Fruit fly (Drosophila melanogaster) whole organism, wandering third instar larva: ENCODE results near the gene msl-3.

Source experiments
- CG9705 ChIP-seq: fragments of 200-800 bp; sonication (Bioruptor generic); optimal IDR thresholded peaks from 2 replicates; lab custom pipeline; 2018; ENCODE audit warnings: missing biosample characterization, mild to moderate bottlenecking, missing genetic modification characterization
- CrebA ChIP-seq: fragments of 200-800 bp; sonication (Bioruptor generic); optimal IDR thresholded peaks from 2 replicates; lab custom pipeline; 2016; ENCODE audit warnings: missing biosample characterization, mild to moderate bottlenecking, missing genetic modification characterization, borderline replicate concordance
- Dfd ChIP-seq: fragments of >200 bp; optimal IDR thresholded peaks from 2 replicates; lab custom pipeline; 2017; ENCODE audit warnings: missing biosample characterization, missing genetic modification characterization
- Dif ChIP-seq: fragments of 200-275, 200-300 bp; sonication (Bioruptor generic); optimal IDR thresholded peaks from 2 replicates; lab custom pipeline; 2018; ENCODE audit warnings: missing biosample characterization, missing genetic modification characterization; ENCODE audit not compliant: partially characterized antibody
- GATAd ChIP-seq: sonication (Bioruptor generic); optimal IDR thresholded peaks from 2 replicates; lab custom pipeline; 2016; ENCODE audit warnings: missing biosample characterization, missing genetic modification characterization
- HLH106 ChIP-seq: fragments of 200-800 bp; optimal IDR thresholded peaks from 3 replicates; lab custom pipeline; 2019; ENCODE audit warnings: missing biosample characterization, mild to moderate bottlenecking, missing genetic modification characterization, moderate library complexity
- Hnf4 ChIP-seq: fragments of 200-800 bp; sonication (Bioruptor generic); optimal IDR thresholded peaks from 2 replicates; lab custom pipeline; 2016; ENCODE audit warnings: missing biosample characterization, mild to moderate bottlenecking, missing genetic modification characterization
- Hr78 ChIP-seq: fragments of >200 bp; optimal IDR thresholded peaks from 2 replicates; lab custom pipeline; 2017; ENCODE audit warnings: missing biosample characterization, missing genetic modification characterization
- Hr83 ChIP-seq: fragments of 200-300 bp; sonication (Bioruptor generic); optimal IDR thresholded peaks from 2 replicates; lab custom pipeline; 2016; ENCODE audit warnings: missing biosample characterization, mild to moderate bottlenecking, missing genetic modification characterization, moderate library complexity; ENCODE audit not compliant: poor library complexity, severe bottlenecking
- Jra ChIP-seq: sonication (Bioruptor generic); optimal IDR thresholded peaks from 2 replicates; lab custom pipeline; 2016; ENCODE audit warnings: missing biosample characterization, missing genetic modification characterization
- Myc ChIP-seq: fragments of >200 bp; optimal IDR thresholded peaks from 2 replicates; lab custom pipeline; 2017
- N ChIP-seq: fragments of >200 bp; optimal IDR thresholded peaks from 2 replicates; lab custom pipeline; 2018; ENCODE audit warnings: missing biosample characterization, missing external identifiers, missing genetic modification characterization
- OdsH ChIP-seq: fragments of 200-800 bp; sonication (Bioruptor generic); optimal IDR thresholded peaks from 2 replicates; lab custom pipeline; 2016; ENCODE audit warnings: missing biosample characterization, mild to moderate bottlenecking, missing genetic modification characterization
- Rel ChIP-seq, 2 experiments: fragments of 200-800 bp; sonication (Bioruptor generic) in 1 of 2; optimal IDR thresholded peaks; 2 replicates in 1 of 2; 3 replicates in 1 of 2; lab custom pipeline; 2016 to 2019; ENCODE audit warnings: mild to moderate bottlenecking in 2 of 2, missing biosample characterization in 2 of 2, missing genetic modification characterization in 2 of 2, moderate library complexity in 1 of 2
- Sp1 ChIP-seq: fragments of 200-800 bp; sonication (Bioruptor generic); optimal IDR thresholded peaks from 3 replicates; lab custom pipeline; 2019; ENCODE audit warnings: missing biosample characterization, mild to moderate bottlenecking, missing genetic modification characterization, moderate library complexity
- Vsx2 ChIP-seq: fragments of 200-300, 225-300 bp; sonication (Bioruptor generic); optimal IDR thresholded peaks from 2 replicates; lab custom pipeline; 2018; ENCODE audit warnings: missing biosample characterization, missing genetic modification characterization; ENCODE audit not compliant: partially characterized antibody
- br ChIP-seq: fragments of 200-800 bp; sonication (Bioruptor generic); optimal IDR thresholded peaks from 2 replicates; lab custom pipeline; 2016; ENCODE audit warnings: missing biosample characterization, missing genetic modification characterization
- brk ChIP-seq: fragments of 200-800 bp; sonication (Bioruptor generic); optimal IDR thresholded peaks from 2 replicates; lab custom pipeline; 2016; ENCODE audit warnings: missing biosample characterization, mild to moderate bottlenecking, missing genetic modification characterization
- dl ChIP-seq, 2 experiments: fragments of 175-275, 200-275 bp in 1 of 2; fragments of 200-275 bp in 1 of 2; sonication (Bioruptor generic); optimal IDR thresholded peaks; lab custom pipeline; 2018; ENCODE audit warnings: mild to moderate bottlenecking in 2 of 2, missing biosample characterization in 2 of 2, missing genetic modification characterization in 2 of 2, moderate library complexity in 2 of 2; ENCODE audit not compliant: partially characterized antibody in 2 of 2, insufficient read depth in 1 of 2
- dmrt93B ChIP-seq: fragments of 200-800 bp; sonication (Bioruptor generic); optimal IDR thresholded peaks from 2 replicates; lab custom pipeline; 2018; ENCODE audit warnings: missing biosample characterization, mild to moderate bottlenecking, missing genetic modification characterization
- dsf ChIP-seq: sonication (Bioruptor generic); optimal IDR thresholded peaks from 2 replicates; lab custom pipeline; 2016; ENCODE audit warnings: missing biosample characterization, missing genetic modification characterization, borderline replicate concordance
- ey ChIP-seq: fragments of 200-800 bp; sonication (Bioruptor generic); optimal IDR thresholded peaks from 2 replicates; lab custom pipeline; 2016; ENCODE audit warnings: missing biosample characterization, missing genetic modification characterization
- foxo ChIP-seq, 2 experiments: fragments of 200-800 bp; sonication (Bioruptor generic); optimal IDR thresholded peaks; 2 replicates in 1 of 2; 3 replicates in 1 of 2; lab custom pipeline; 2016 to 2017; ENCODE audit warnings: missing biosample characterization in 2 of 2, missing genetic modification characterization in 2 of 2
- fru ChIP-seq: fragments of 200-800 bp; sonication (Bioruptor generic); optimal IDR thresholded peaks from 3 replicates; lab custom pipeline; 2016; ENCODE audit warnings: missing biosample characterization, mild to moderate bottlenecking, missing genetic modification characterization
- h ChIP-seq: fragments of 200-800 bp; sonication (Bioruptor generic); optimal IDR thresholded peaks from 3 replicates; lab custom pipeline; 2016; ENCODE audit warnings: missing biosample characterization, mild to moderate bottlenecking, missing genetic modification characterization
- jim ChIP-seq: fragments of 175-275, 200-325 bp; sonication (Bioruptor generic); optimal IDR thresholded peaks from 2 replicates; lab custom pipeline; 2016; ENCODE audit warnings: missing biosample characterization, mild to moderate bottlenecking, missing genetic modification characterization
- lola ChIP-seq: fragments of >200 bp; optimal IDR thresholded peaks from 2 replicates; lab custom pipeline; 2017; ENCODE audit warnings: missing biosample characterization, missing genetic modification characterization
- pan ChIP-seq: fragments of >200 bp; optimal IDR thresholded peaks from 2 replicates; lab custom pipeline; 2017
- psq ChIP-seq: fragments of 200-800 bp; sonication (Bioruptor generic); optimal IDR thresholded peaks from 3 replicates; lab custom pipeline; 2017; ENCODE audit warnings: missing biosample characterization, mild to moderate bottlenecking, missing genetic modification characterization, moderate library complexity
- rgr ChIP-seq: fragments of 200-800 bp; sonication (Bioruptor generic); optimal IDR thresholded peaks from 3 replicates; lab custom pipeline; 2016; ENCODE audit warnings: missing biosample characterization, mild to moderate bottlenecking, missing genetic modification characterization
- sage ChIP-seq: fragments of 200-800 bp; sonication (Bioruptor generic); optimal IDR thresholded peaks from 2 replicates; lab custom pipeline; 2016; ENCODE audit warnings: missing biosample characterization, mild to moderate bottlenecking, missing genetic modification characterization
- sv ChIP-seq: fragments of 200-800 bp; sonication (Bioruptor generic); optimal IDR thresholded peaks from 3 replicates; lab custom pipeline; 2016; ENCODE audit warnings: missing biosample characterization, missing genetic modification characterization
- tai ChIP-seq: sonication (Bioruptor generic); optimal IDR thresholded peaks from 2 replicates; lab custom pipeline; 2016; ENCODE audit warnings: missing biosample characterization, missing genetic modification characterization
- usp ChIP-seq: fragments of >200 bp; optimal IDR thresholded peaks from 2 replicates; lab custom pipeline; 2017; ENCODE audit warnings: missing biosample characterization, missing genetic modification characterization
- woc ChIP-seq: sonication (Bioruptor generic); optimal IDR thresholded peaks from 2 replicates; lab custom pipeline; 2016; ENCODE audit warnings: missing biosample characterization, mild to moderate bottlenecking, missing genetic modification characterization

msl-3 gene

dm6 chr3L:7131447-7131983, 6.2 kb upstream of the msl-3 start, which contains the start of gene Acbp2:
TSS of gene Acbp2 (plus strand) at chr3L:7131863.
- TF ChIP-seq h (GFP tag; lab: Kevin White, UChicago) (peak; percentile 15), dl (GFP tag; optimal IDR thresholded peaks at IDR 0.05; lab: Kevin White, UChicago; ENCODE audit: insufficient read depth in 1 of 2, partially characterized antibody in 2 of 2) (peak in 1 of 2 experiments; percentile 30), brk (GFP tag; lab: Kevin White, UChicago) (no peak), HLH106 (no peak), CrebA (GFP tag; lab: Kevin White, UChicago) (peak; percentile 30), pan (lab: Kevin White, UChicago) (no peak)

dm6 chr3L:7130574-7130973, 5.2 kb upstream of the msl-3 start, which contains the start of gene Acbp3:
TSS of gene Acbp3 (plus strand) at chr3L:7130874.
- TF ChIP-seq Dif (GFP tag; lab: Kevin White, UChicago) (no peak), fru (GFP tag; lab: Kevin White, UChicago) (no peak), OdsH (no peak), HLH106 (no peak), br (GFP tag; lab: Kevin White, UChicago) (no peak), tai (no peak), dmrt93B (GFP tag; lab: Kevin White, UChicago) (no peak), GATAd (no peak), usp (GFP tag; lab: Kevin White, UChicago) (no peak)

dm6 chr3L:7128214-7129008, 3.1 kb upstream of the msl-3 start, which contains the start of the genes Acbp4 and Acbp6:
TSS of gene Acbp4 (minus strand) at chr3L:7128264.
TSS of gene Acbp6 (plus strand) at chr3L:7128903.
- no peak for TF ChIP-seq tai
- no peak for TF ChIP-seq Rel (GFP tag; optimal IDR thresholded peaks at IDR 0.05; lab: Kevin White, UChicago)
- TF ChIP-seq Rel (tag; optimal IDR thresholded peaks at IDR 0.05; lab: Kevin White, UChicago), result peak; percentile 55
- TF ChIP-seq, all 38 proteins: peak for 1

- TF ChIP-seq Jra (no peak), sv (no peak)
- TF ChIP-seq, all 38 proteins: peak for 0
These were observed 3.2 kb downstream of the msl-3 start for dm6 chr3L:7122136-7122535.

dm6 chr3L:7115944-7116343, 9.4 kb downstream of the msl-3 start:
- TF ChIP-seq h (GFP tag; lab: Kevin White, UChicago), result no peak
- TF ChIP-seq sv, result no peak
- no peak for TF ChIP-seq Sp1 (GFP tag; lab: Kevin White, UChicago)
- TF ChIP-seq Hnf4 (GFP tag; lab: Kevin White, UChicago), result no peak
- no peak for TF ChIP-seq woc (GFP tag; lab: Kevin White, UChicago)
- no peak for TF ChIP-seq tai
- no peak for TF ChIP-seq ey (GFP tag; lab: Kevin White, UChicago)
- no peak for TF ChIP-seq rgr
- TF ChIP-seq Myc (lab: Kevin White, UChicago), result no peak
- no peak for TF ChIP-seq pan (lab: Kevin White, UChicago)
- no peak for TF ChIP-seq Vsx2 (GFP tag; lab: Kevin White, UChicago)
- no peak for TF ChIP-seq Hr78 (GFP tag; lab: Kevin White, UChicago)
- TF ChIP-seq Rel (GFP tag; optimal IDR thresholded peaks at IDR 0.05; lab: Kevin White, UChicago), result no peak
- TF ChIP-seq Rel (tag; optimal IDR thresholded peaks at IDR 0.05; lab: Kevin White, UChicago), result no peak
- no peak for TF ChIP-seq lola (GFP tag; lab: Kevin White, UChicago)
- no peak for TF ChIP-seq br (GFP tag; lab: Kevin White, UChicago)
- TF ChIP-seq, all 38 proteins: peak for 0

- TF ChIP-seq N (GFP tag; lab: Kevin White, UChicago) (no peak), Vsx2 (GFP tag; lab: Kevin White, UChicago) (no peak), Hnf4 (GFP tag; lab: Kevin White, UChicago) (no peak), h (GFP tag; lab: Kevin White, UChicago) (peak; percentile 47), GATAd (no peak), foxo (GFP tag; optimal IDR thresholded peaks at IDR 0.05; lab: Kevin White, UChicago) (peak in 1 of 2 experiments; percentile 47), woc (GFP tag; lab: Kevin White, UChicago) (peak; percentile 43), jim (no peak), Hr83 (no peak), Hr78 (GFP tag; lab: Kevin White, UChicago) (no peak), pan (lab: Kevin White, UChicago) (no peak), Dfd (GFP tag; lab: Kevin White, UChicago) (no peak), CG9705 (GFP tag; lab: Kevin White, UChicago) (no peak), sv (no peak), psq (no peak), dsf (GFP tag; lab: Kevin White, UChicago) (no peak), Myc (lab: Kevin White, UChicago) (no peak), sage (GFP tag; lab: Kevin White, UChicago) (no peak), fru (GFP tag; lab: Kevin White, UChicago) (peak; percentile 70), HLH106 (peak; percentile 57), dmrt93B (GFP tag; lab: Kevin White, UChicago) (no peak), dl (GFP tag; optimal IDR thresholded peaks at IDR 0.05; lab: Kevin White, UChicago; ENCODE audit: insufficient read depth in 1 of 2, partially characterized antibody in 2 of 2) (no peak), br (GFP tag; lab: Kevin White, UChicago) (peak; percentile 35)
These were observed 12.3 kb downstream of the msl-3 start for dm6 chr3L:7113010-7113409.
